Fruit fly (Drosophila melanogaster): ENCODE measurements around the gene subdued.

The subdued gene

DNA sequence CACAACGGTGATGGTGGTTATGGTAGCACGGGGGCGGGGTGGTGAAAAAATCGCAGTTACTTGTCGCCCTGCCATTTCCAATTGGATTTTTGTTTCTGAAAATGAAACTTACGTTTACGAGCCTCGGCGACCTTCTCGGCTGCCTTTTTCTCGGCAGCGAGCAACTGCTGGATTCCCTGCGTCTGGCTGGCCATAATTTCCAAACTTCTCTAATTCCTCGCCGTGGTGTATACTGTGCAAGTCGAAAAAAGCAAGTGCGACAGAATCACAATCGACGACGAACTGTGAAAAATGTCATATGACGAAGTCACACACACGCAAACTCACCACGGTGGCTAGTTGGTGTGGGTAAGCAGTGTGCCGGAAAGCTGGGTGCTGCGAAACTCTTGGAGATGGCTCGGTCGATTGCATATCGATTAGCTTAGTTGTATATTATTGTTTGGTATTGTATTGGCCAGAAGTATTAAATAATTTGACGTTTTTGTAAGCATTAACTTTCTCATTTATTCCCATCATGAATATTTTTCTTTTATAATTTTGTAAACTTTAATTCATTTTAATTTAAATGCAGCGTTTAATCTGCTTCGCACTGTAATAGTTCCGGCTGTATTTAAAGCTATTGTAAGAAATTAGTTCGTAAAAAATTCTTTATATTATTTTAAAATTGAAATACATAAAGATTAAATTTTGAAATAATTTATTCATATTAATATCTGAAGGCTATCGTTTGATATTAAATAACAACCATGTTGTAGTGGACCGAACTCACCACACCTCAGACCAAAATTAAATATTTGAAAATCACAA lies 1.8 kb upstream of the subdued start, which contains the start of gene Vha13 (continued):
- TF ChIP-seq CG10654 (GFP tag; optimal IDR thresholded peaks at IDR 0.05): no peak
- TF ChIP-seq CG8290 (GFP tag; optimal IDR thresholded peaks at IDR 0.05): no peak
- TF ChIP-seq CG8290 (tag; optimal IDR thresholded peaks at IDR 0.05): peak in 1 of 2 experiments; percentile 87
- no peak for TF ChIP-seq CG4854 (GFP tag; optimal IDR thresholded peaks at IDR 0.05)
- TF ChIP-seq CG13424 (tag; optimal IDR thresholded peaks at IDR 0.05): no peak
- no peak; the same call in 1 of the 2 replicates for TF ChIP-seq unc-4 (GFP tag; IDR thresholded peaks at IDR 0.05; ENCODE audit: partially characterized antibody)
- TF ChIP-seq pita (GFP tag; optimal IDR thresholded peaks at IDR 0.05): no peak
- no peak for TF ChIP-seq da (GFP tag; optimal IDR thresholded peaks at IDR 0.05)
- TF ChIP-seq CG7357 (GFP tag; IDR thresholded peaks at IDR 0.05): 0 out of 3 replicates have a peak, but pooled peaks have one; percentile 26
- peak; percentile 26 for TF ChIP-seq CG33213 (GFP tag; optimal IDR thresholded peaks at IDR 0.05)
- no peak for TF ChIP-seq hbn (GFP tag; IDR thresholded peaks at IDR 0.05; ENCODE audit: partially characterized antibody)
- no peak; the same call in 1 of the 2 replicates for TF ChIP-seq rib (GFP tag; IDR thresholded peaks at IDR 0.05)
- no peak for TF ChIP-seq HHEX (GFP tag; optimal IDR thresholded peaks at IDR 0.05)
- TF ChIP-seq Mad (GFP tag; optimal IDR thresholded peaks at IDR 0.05): no peak
- TF ChIP-seq CG4707 (GFP tag; optimal IDR thresholded peaks at IDR 0.05): no peak
- TF ChIP-seq CG9727 (GFP tag; optimal IDR thresholded peaks at IDR 0.05): peak; percentile 33
- peak; percentile 46 for TF ChIP-seq CG13624 (GFP tag; optimal IDR thresholded peaks at IDR 0.05)
- no peak for TF ChIP-seq CG2202 (tag; optimal IDR thresholded peaks at IDR 0.05)
- TF ChIP-seq fu2 (GFP tag; optimal IDR thresholded peaks at IDR 0.05): peak; percentile 42
- TF ChIP-seq cg (GFP tag; optimal IDR thresholded peaks at IDR 0.05): peak; percentile 69
- peak; percentile 56 for TF ChIP-seq CG12659 (GFP tag; optimal IDR thresholded peaks at IDR 0.05)
- TF ChIP-seq CG2129 (GFP tag; IDR thresholded peaks at IDR 0.05; ENCODE audit: partially characterized antibody): 0 out of 2 replicates have a peak, but pooled peaks have one; percentile 11
- peak; percentile 69 for TF ChIP-seq abd-A (tag; optimal IDR thresholded peaks at IDR 0.05)
- no peak for TF ChIP-seq gce (GFP tag; IDR thresholded peaks at IDR 0.05)
- no peak for TF ChIP-seq CG1792 (GFP tag; optimal IDR thresholded peaks at IDR 0.05)
- no peak for TF ChIP-seq kay (GFP tag; optimal IDR thresholded peaks at IDR 0.05)
- TF ChIP-seq CG4282 (GFP tag; optimal IDR thresholded peaks at IDR 0.05): no peak
- no peak for TF ChIP-seq CG10565 (GFP tag; optimal IDR thresholded peaks at IDR 0.05)
- TF ChIP-seq CG13894 (tag; optimal IDR thresholded peaks at IDR 0.05): peak; percentile 40
- TF ChIP-seq CG18619 (GFP tag; optimal IDR thresholded peaks at IDR 0.05): peak; percentile 24
- TF ChIP-seq B-H2 (GFP tag; optimal IDR thresholded peaks at IDR 0.05): peak; percentile 59
- peak; percentile 33 for TF ChIP-seq CG3281 (GFP tag; optimal IDR thresholded peaks at IDR 0.05)
- TF ChIP-seq amos (GFP tag; IDR thresholded peaks at IDR 0.05; ENCODE audit: partially characterized antibody): peak; percentile 78
- TF ChIP-seq CG7928 (GFP tag; optimal IDR thresholded peaks at IDR 0.05): no peak
- TF ChIP-seq pum (GFP tag; optimal IDR thresholded peaks at IDR 0.05): peak; percentile 18
- TF ChIP-seq CG10431 (GFP tag; optimal IDR thresholded peaks at IDR 0.05): no peak
- peak; percentile 43 for TF ChIP-seq tin (GFP tag; optimal IDR thresholded peaks at IDR 0.05)
- TF ChIP-seq inv (GFP tag; IDR thresholded peaks at IDR 0.05; ENCODE audit: partially characterized antibody): peak; percentile 62
- peak; percentile 65 for TF ChIP-seq CG3847 (GFP tag; IDR thresholded peaks at IDR 0.05)
- no peak for TF ChIP-seq Sry-β (GFP tag; optimal IDR thresholded peaks at IDR 0.05)
- no peak for TF ChIP-seq nau (GFP tag; optimal IDR thresholded peaks at IDR 0.05)
- no peak for TF ChIP-seq Neu2 (GFP tag; optimal IDR thresholded peaks at IDR 0.05; ENCODE audit: borderline replicate concordance)
- peak; percentile 36; the same call in 1 of the 3 replicates for TF ChIP-seq CG34224 (GFP tag; IDR thresholded peaks at IDR 0.05; ENCODE audit: partially characterized antibody)
- no peak for TF ChIP-seq CG30431 (GFP tag; optimal IDR thresholded peaks at IDR 0.05)
- peak; percentile 34 for TF ChIP-seq CG10147 (GFP tag; optimal IDR thresholded peaks at IDR 0.05)
- TF ChIP-seq Hmx (GFP tag; optimal IDR thresholded peaks at IDR 0.05): no peak
- TF ChIP-seq CG34376 (GFP tag; optimal IDR thresholded peaks at IDR 0.05): peak; percentile 86
- TF ChIP-seq lmd (GFP tag; IDR thresholded peaks at IDR 0.05): peak; percentile 51

Measured in whole organism, embryonic.